Worm (Caenorhabditis elegans): ENCODE measurements around the gene pept-1.

pept-1 gene

ce11 chrX:6476540-6476939 lies 19.9 kb downstream of the pept-1 start, which contains the start of gene C15B12.1:
Gene C15B12.1, plus strand, starts transcription at chrX:6476810.
- TF ChIP-seq pqm-1 (tag; optimal IDR thresholded peaks at IDR 0.05) (peak; percentile 76), elt-2 (tag; optimal IDR thresholded peaks at IDR 0.05) (peak; percentile 67), eor-1 (tag; optimal IDR thresholded peaks at IDR 0.05) (no peak)

- TF ChIP-seq hmg-11 (tag; optimal IDR thresholded peaks at IDR 0.05) (no peak), elt-2 (tag; optimal IDR thresholded peaks at IDR 0.05) (no peak), mdl-1 (tag; optimal IDR thresholded peaks at IDR 0.05) (no peak), nhr-23 (tag; optimal IDR thresholded peaks at IDR 0.05) (no peak), fos-1 (tag; optimal IDR thresholded peaks at IDR 0.05) (no peak), lsy-12 (tag; optimal IDR thresholded peaks at IDR 0.05) (no peak)
Measured at ce11 chrX:6484780-6485179, 28.1 kb downstream of the pept-1 start, which contains the start of gene gar-1. Gene gar-1, minus strand, starts transcription at chrX:6484880.

ce11 chrX:6499736-6500135 lies 43.1 kb downstream of the pept-1 start, which contains the start of gene actl-1:
Gene actl-1, minus strand, starts transcription at chrX:6499836.
- TF ChIP-seq nhr-67 (tag; optimal IDR thresholded peaks at IDR 0.05) (no peak), skn-1 (tag; optimal IDR thresholded peaks at IDR 0.05) (no peak), R02D3.7 (tag; optimal IDR thresholded peaks at IDR 0.05) (no peak), mdl-1 (tag; optimal IDR thresholded peaks at IDR 0.05) (no peak), mml-1 (tag; optimal IDR thresholded peaks at IDR 0.05) (no peak), eor-1 (tag; optimal IDR thresholded peaks at IDR 0.05) (no peak), nhr-25 (tag; optimal IDR thresholded peaks at IDR 0.05) (no peak), unc-62 (GFP tag; optimal IDR thresholded peaks at IDR 0.05) (no peak), snpc-4 (tag; optimal IDR thresholded peaks at IDR 0.05) (no peak), jun-1 (tag; optimal IDR thresholded peaks at IDR 0.05) (no peak), elt-2 (tag; optimal IDR thresholded peaks at IDR 0.05) (no peak)

- TF ChIP-seq pqm-1 (tag; optimal IDR thresholded peaks at IDR 0.05) = peak; percentile 4
- peak; percentile 64 for TF ChIP-seq elt-2 (tag; optimal IDR thresholded peaks at IDR 0.05)
- TF ChIP-seq nhr-25 (tag; optimal IDR thresholded peaks at IDR 0.05) = no peak
Measured at ce11 chrX:6503148-6503547, 46.5 kb downstream of the pept-1 start.

- TF ChIP-seq nhr-12 (tag; optimal IDR thresholded peaks at IDR 0.05) (no peak), elt-1 (tag; optimal IDR thresholded peaks at IDR 0.05) (no peak), lin-15B (tag; optimal IDR thresholded peaks at IDR 0.05) (peak; percentile 16), tbx-2 (tag; optimal IDR thresholded peaks at IDR 0.05) (no peak), hmg-11 (tag; optimal IDR thresholded peaks at IDR 0.05) (no peak), zag-1 (tag; optimal IDR thresholded peaks at IDR 0.05) (no peak), nhr-23 (tag; optimal IDR thresholded peaks at IDR 0.05) (peak; percentile 45), nfya-1 (tag; optimal IDR thresholded peaks at IDR 0.05; ENCODE audit: insufficient read depth) (peak; percentile 23)
Measured at ce11 chrX:6505008-6505407, 48.3 kb downstream of the pept-1 start, which contains the start of gene cdf-1. Gene cdf-1, minus strand, starts transcription at chrX:6505143.

ce11 chrX:6505662-6506061 lies 49.0 kb downstream of the pept-1 start, which contains the start of gene glr-8:
Gene glr-8, plus strand, starts transcription at chrX:6505980.
- TF ChIP-seq lin-39 (tag; optimal IDR thresholded peaks at IDR 0.05) = no peak
- no peak for TF ChIP-seq snpc-4 (tag; optimal IDR thresholded peaks at IDR 0.05)
- TF ChIP-seq nhr-12 (tag; optimal IDR thresholded peaks at IDR 0.05) = no peak
- TF ChIP-seq eor-1 (tag; optimal IDR thresholded peaks at IDR 0.05) = no peak
- no peak for TF ChIP-seq ztf-4 (tag; optimal IDR thresholded peaks at IDR 0.05)
- TF ChIP-seq elt-2 (tag; optimal IDR thresholded peaks at IDR 0.05) = no peak
- TF ChIP-seq ceh-28 (tag; optimal IDR thresholded peaks at IDR 0.05) = no peak
- TF ChIP-seq skn-1 (tag; optimal IDR thresholded peaks at IDR 0.05) = no peak
- TF ChIP-seq nfya-1 (tag; optimal IDR thresholded peaks at IDR 0.05; ENCODE audit: insufficient read depth) = no peak
- no peak for TF ChIP-seq nhr-67 (tag; optimal IDR thresholded peaks at IDR 0.05)
- no peak for TF ChIP-seq lsy-12 (tag; optimal IDR thresholded peaks at IDR 0.05)
- no peak for TF ChIP-seq ceh-82 (tag; optimal IDR thresholded peaks at IDR 0.05)
- no peak for TF ChIP-seq nhr-28 (tag; optimal IDR thresholded peaks at IDR 0.05)
- no peak for TF ChIP-seq nhr-237 (tag; optimal IDR thresholded peaks at IDR 0.05)
- no peak for TF ChIP-seq fos-1 (tag; optimal IDR thresholded peaks at IDR 0.05)
- TF ChIP-seq tbx-2 (tag; optimal IDR thresholded peaks at IDR 0.05) = no peak
- TF ChIP-seq lin-15B (tag; optimal IDR thresholded peaks at IDR 0.05) = no peak
- no peak for TF ChIP-seq aly-2 (tag; optimal IDR thresholded peaks at IDR 0.05)
- no peak for TF ChIP-seq daf-12 (tag; optimal IDR thresholded peaks at IDR 0.05)
- no peak for TF ChIP-seq pha-4 (tag; optimal IDR thresholded peaks at IDR 0.05)

Measured in whole organism, L3 larva.